Fruit fly (Drosophila melanogaster) whole organism: ENCODE results near the gene CG12607.

ENCODE experiments used
- CG8478 ChIP-seq: fragments of >200 bp; optimal IDR thresholded peaks from 2 replicates; lab custom pipeline; 2018; ENCODE audit warnings: inconsistent platforms
- EcR ChIP-seq, 2 experiments: fragments of >200 bp; optimal IDR thresholded peaks; 2 replicates each; lab custom pipeline; 2017; ENCODE audit warnings: missing biosample characterization in 2 of 2, missing genetic modification characterization in 2 of 2, missing genetic modification reagents in 2 of 2
- psq ChIP-seq: fragments of >200 bp; optimal IDR thresholded peaks from 2 replicates; lab custom pipeline; 2017
- usp ChIP-seq: fragments of >200 bp; optimal IDR thresholded peaks from 2 replicates; lab custom pipeline; 2017; ENCODE audit warnings: missing biosample characterization, missing genetic modification characterization, mixed read lengths

DNA sequence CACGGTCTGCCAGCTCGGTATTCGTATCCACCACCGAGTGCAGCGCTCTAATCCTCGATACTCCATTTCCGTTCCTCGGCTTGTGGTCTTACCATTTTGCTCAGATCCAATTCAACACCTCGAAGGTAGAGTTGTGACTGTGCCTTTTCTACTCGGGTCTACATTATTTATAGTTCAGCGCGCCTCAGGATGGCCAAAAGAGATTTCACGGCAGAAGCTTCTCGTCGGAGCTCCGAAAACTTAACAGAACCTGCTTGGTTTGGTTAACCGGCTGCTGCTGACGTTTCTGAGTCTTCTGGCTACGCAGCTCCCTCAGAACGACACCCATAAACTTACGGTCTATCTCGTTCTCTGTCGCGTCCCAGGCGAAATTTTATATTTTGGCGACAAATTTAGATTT lies 20.2 kb downstream of the CG12607 start, which contains the start of gene CG32241:
- TF ChIP-seq psq (lab: Kevin White, UChicago) (no peak), usp (no peak), EcR (GFP tag; optimal IDR thresholded peaks at IDR 0.05; lab: Kevin White, UChicago) (no peak), CG8478 (lab: Kevin White, UChicago) (no peak)
